Fruit fly (Drosophila melanogaster) whole organism, embryonic: ENCODE results near the gene zetaCOP.

Experiments
- CG12942 ChIP-seq: fragments of 200-800 bp; sonication (Bioruptor generic); optimal IDR thresholded peaks from 3 replicates; lab custom pipeline; 2016; ENCODE audit warnings: missing biosample characterization, missing genetic modification characterization
- CG13775 ChIP-seq: fragments of 200-800 bp; sonication (Bioruptor generic); optimal IDR thresholded peaks from 3 replicates; lab custom pipeline; 2017; ENCODE audit warnings: missing biosample characterization, mild to moderate bottlenecking, missing genetic modification characterization
- CG15269 ChIP-seq: fragments of 200-800 bp; sonication (Bioruptor generic); optimal IDR thresholded peaks from 2 replicates; lab custom pipeline; 2018; ENCODE audit warnings: missing biosample characterization, mild to moderate bottlenecking, missing genetic modification characterization, moderate library complexity
- CG16813 ChIP-seq: fragments of 200-800 bp; sonication (Bioruptor generic); IDR thresholded peaks from 3 replicates; pipeline ENCODE4 v1.3.6; 2022; ENCODE audit warnings: missing biosample characterization, missing genetic modification characterization; ENCODE audit not compliant: partially characterized antibody
- CG3995 ChIP-seq: fragments of 200-800 bp; sonication (Bioruptor generic); optimal IDR thresholded peaks from 3 replicates; lab custom pipeline; 2016; ENCODE audit warnings: missing biosample characterization, missing genetic modification characterization
- CG5245 ChIP-seq: fragments of 200-800 bp; sonication (Bioruptor generic); optimal IDR thresholded peaks from 3 replicates; lab custom pipeline; 2016; ENCODE audit warnings: missing biosample characterization, missing genetic modification characterization
- CG7745 ChIP-seq: fragments of 200-800 bp; sonication (Bioruptor generic); optimal IDR thresholded peaks from 2 replicates; lab custom pipeline; 2018; ENCODE audit warnings: missing biosample characterization, mild to moderate bottlenecking, missing genetic modification characterization, moderate library complexity
- Dll ChIP-seq: fragments of 200-800 bp; sonication (Bioruptor generic); IDR thresholded peaks from 4 replicates; pipeline ENCODE4 v1.3.6; 2022; ENCODE audit warnings: missing biosample characterization, missing genetic modification characterization; ENCODE audit not compliant: partially characterized antibody
- cas ChIP-seq: fragments of 200-800 bp; sonication (Bioruptor generic); IDR thresholded peaks from 2 replicates; pipeline ENCODE4 v1.3.6; 2022; ENCODE audit warnings: missing biosample characterization, missing genetic modification characterization

DNA sequence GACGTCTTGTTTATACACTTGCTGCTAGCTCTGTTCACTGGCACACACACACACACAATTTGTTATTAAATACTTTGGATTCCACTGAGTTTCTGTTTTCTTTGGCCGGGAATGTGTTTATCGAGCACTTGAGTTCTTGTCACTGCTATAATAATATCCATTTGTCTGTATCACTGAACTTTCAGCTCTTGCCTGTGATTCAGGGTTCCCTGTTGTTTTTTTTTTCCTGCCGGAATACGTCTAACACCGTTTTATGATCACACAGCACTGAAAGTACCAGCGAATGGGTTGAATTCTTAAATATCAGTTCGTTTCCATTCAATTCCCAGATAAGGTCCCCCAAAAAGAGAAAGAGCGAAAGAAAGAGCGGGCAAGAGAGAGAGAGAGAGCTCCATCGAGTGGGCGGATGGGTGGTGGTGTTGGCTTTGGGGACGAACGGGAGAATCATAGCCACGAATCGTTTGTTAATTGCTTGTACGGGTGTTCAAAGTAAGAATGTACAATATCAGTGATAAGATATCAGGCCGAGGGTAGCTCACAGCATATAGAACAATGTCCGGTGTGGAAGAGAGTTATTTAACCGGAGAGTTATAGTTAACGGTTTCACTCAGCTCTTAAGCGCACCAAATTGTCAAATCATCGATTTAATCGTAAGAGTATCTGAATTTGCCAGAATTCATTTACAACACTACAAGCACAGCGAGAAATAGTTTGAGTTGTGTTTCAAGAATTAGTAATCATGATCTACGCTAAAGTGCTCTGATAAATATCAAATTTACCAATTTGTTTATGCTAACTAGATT lies 5.5 kb downstream of the zetaCOP start, which contains the start of gene Galphaf:
- no peak for TF ChIP-seq CG16813
- peak; percentile 17; the same call in 1 of the 4 replicates for TF ChIP-seq Dll (GFP tag; lab: Robert Waterston, UW)
- TF ChIP-seq CG13775 (GFP tag; lab: Kevin White, UChicago): no peak
- no peak for TF ChIP-seq CG15269
- no peak for TF ChIP-seq CG5245 (GFP tag; lab: Kevin White, UChicago)
- peak; percentile 49 for TF ChIP-seq CG3995 (GFP tag; lab: Kevin White, UChicago)
- no peak for TF ChIP-seq CG12942 (GFP tag; lab: Kevin White, UChicago)
- no peak for TF ChIP-seq CG7745 (tag; lab: Kevin White, UChicago)
- no peak for TF ChIP-seq cas
